Fruit fly (Drosophila melanogaster) whole organism, embryonic: ENCODE measurements around the gene Dph5.

Experiments used
- Atf6 ChIP-seq: fragments of 200-800 bp; sonication (Bioruptor generic); IDR thresholded peaks from 2 replicates; pipeline ENCODE4 v1.3.6; 2022; ENCODE audit warnings: missing biosample characterization, missing genetic modification characterization
- Bgb ChIP-seq: fragments of 200-800 bp; sonication (Bioruptor generic); IDR thresholded peaks from 2 replicates; pipeline ENCODE4 v1.3.6; 2022; ENCODE audit warnings: missing biosample characterization, missing genetic modification characterization; ENCODE audit not compliant: partially characterized antibody
- CG10147 ChIP-seq: fragments of 200-800 bp; sonication (Bioruptor generic); optimal IDR thresholded peaks from 2 replicates; lab custom pipeline; 2019; ENCODE audit warnings: missing biosample characterization, mild to moderate bottlenecking, missing genetic modification characterization, moderate library complexity
- CG10274 ChIP-seq: fragments of 200-800 bp; sonication (Bioruptor generic); optimal IDR thresholded peaks from 3 replicates; lab custom pipeline; 2017; ENCODE audit warnings: missing biosample characterization, mild to moderate bottlenecking, missing genetic modification characterization
- CG11093 ChIP-seq: fragments of 200-800 bp; sonication (Bioruptor generic); IDR thresholded peaks from 3 replicates; pipeline ENCODE4 v1.3.6; 2022; ENCODE audit warnings: missing biosample characterization, missing genetic modification characterization
- CG11560 ChIP-seq: fragments of 200-800 bp; sonication (Bioruptor generic); IDR thresholded peaks from 3 replicates; pipeline ENCODE4 v1.3.6; 2022; ENCODE audit warnings: missing biosample characterization, missing genetic modification characterization
- CG13424 ChIP-seq: fragments of 200-800 bp; sonication (Bioruptor generic); optimal IDR thresholded peaks from 2 replicates; lab custom pipeline; 2019; ENCODE audit warnings: missing biosample characterization, mild to moderate bottlenecking, missing genetic modification characterization, moderate library complexity
- CG13775 ChIP-seq: fragments of 200-800 bp; sonication (Bioruptor generic); optimal IDR thresholded peaks from 3 replicates; lab custom pipeline; 2017; ENCODE audit warnings: missing biosample characterization, mild to moderate bottlenecking, missing genetic modification characterization
- CG1529 ChIP-seq: fragments of 200-800 bp; sonication (Bioruptor generic); optimal IDR thresholded peaks from 3 replicates; lab custom pipeline; 2018; ENCODE audit warnings: missing biosample characterization, missing genetic modification characterization
- CG1603 ChIP-seq: fragments of 200-800 bp; sonication (Bioruptor generic); optimal IDR thresholded peaks from 2 replicates; lab custom pipeline; 2019; ENCODE audit warnings: missing biosample characterization, mild to moderate bottlenecking, missing genetic modification characterization, moderate library complexity
- CG17328 ChIP-seq: fragments of 200-800 bp; sonication (Bioruptor generic); IDR thresholded peaks from 2 replicates; pipeline ENCODE4 v1.3.6; 2022; ENCODE audit warnings: missing biosample characterization, missing genetic modification characterization
- CG1792 ChIP-seq: fragments of 200-800 bp; sonication (Bioruptor generic); optimal IDR thresholded peaks from 2 replicates; lab custom pipeline; 2016; ENCODE audit warnings: missing biosample characterization, missing genetic modification characterization
- CG2199 ChIP-seq: fragments of 200-800 bp; sonication (Bioruptor generic); IDR thresholded peaks from 3 replicates; pipeline ENCODE4 v1.3.6; 2022; ENCODE audit warnings: missing biosample characterization, missing genetic modification characterization
- CG31388 ChIP-seq: fragments of 200-800 bp; sonication (Bioruptor generic); optimal IDR thresholded peaks from 2 replicates; lab custom pipeline; 2016; ENCODE audit warnings: missing biosample characterization, missing genetic modification characterization
- CG31441 ChIP-seq: fragments of 200-800 bp; sonication (Bioruptor generic); IDR thresholded peaks from 2 replicates; pipeline ENCODE4 v1.3.6; 2022; ENCODE audit warnings: missing biosample characterization, missing genetic modification characterization
- CG32532 ChIP-seq: fragments of 200-800 bp; sonication (Bioruptor generic); IDR thresholded peaks from 2 replicates; pipeline ENCODE4 v1.3.6; 2022; ENCODE audit warnings: missing biosample characterization, missing genetic modification characterization
- CG3995 ChIP-seq: fragments of 200-800 bp; sonication (Bioruptor generic); optimal IDR thresholded peaks from 3 replicates; lab custom pipeline; 2016; ENCODE audit warnings: missing biosample characterization, missing genetic modification characterization
- CG43689 ChIP-seq: fragments of 200-800 bp; sonication (Bioruptor generic); IDR thresholded peaks from 2 replicates; pipeline ENCODE4 v1.3.6; 2022; ENCODE audit warnings: missing biosample characterization, missing genetic modification characterization
- CG4730 ChIP-seq: fragments of 200-800 bp; sonication (Bioruptor generic); IDR thresholded peaks from 2 replicates; pipeline ENCODE4 v1.3.6; 2022; ENCODE audit warnings: missing biosample characterization, missing genetic modification characterization
- CG6689 ChIP-seq: fragments of 200-800 bp; sonication (Bioruptor generic); IDR thresholded peaks from 2 replicates; pipeline ENCODE4 v1.3.6; 2022; ENCODE audit warnings: missing biosample characterization, missing genetic modification characterization
- CG7745 ChIP-seq: fragments of 200-800 bp; sonication (Bioruptor generic); optimal IDR thresholded peaks from 2 replicates; lab custom pipeline; 2018; ENCODE audit warnings: missing biosample characterization, mild to moderate bottlenecking, missing genetic modification characterization, moderate library complexity
- CG8388 ChIP-seq: fragments of 200-800 bp; sonication (Bioruptor generic); optimal IDR thresholded peaks from 2 replicates; lab custom pipeline; 2019; ENCODE audit warnings: missing biosample characterization, mild to moderate bottlenecking, missing genetic modification characterization, moderate library complexity
- CG8944 ChIP-seq: fragments of 200-800 bp; sonication (Bioruptor generic); optimal IDR thresholded peaks from 3 replicates; lab custom pipeline; 2016; ENCODE audit warnings: missing biosample characterization, missing genetic modification characterization
- Hmx ChIP-seq: fragments of 200-800 bp; sonication (Bioruptor generic); optimal IDR thresholded peaks from 2 replicates; lab custom pipeline; 2016; ENCODE audit warnings: missing biosample characterization, missing genetic modification characterization
- Mrtf ChIP-seq: fragments of 200-800 bp; sonication (Bioruptor generic); IDR thresholded peaks from 3 replicates; pipeline ENCODE4 v1.3.6; 2022; ENCODE audit warnings: missing biosample characterization, missing genetic modification characterization
- Neu2 ChIP-seq: fragments of 200-800 bp; sonication (Bioruptor generic); optimal IDR thresholded peaks from 3 replicates; lab custom pipeline; 2016; ENCODE audit warnings: missing biosample characterization, missing genetic modification characterization, borderline replicate concordance
- Nf-YB ChIP-seq: fragments of 200-800 bp; sonication (Bioruptor generic); optimal IDR thresholded peaks from 3 replicates; lab custom pipeline; 2019; ENCODE audit warnings: missing biosample characterization, mild to moderate bottlenecking, missing genetic modification characterization, moderate library complexity
- Nf-YC ChIP-seq: fragments of 200-800 bp; optimal IDR thresholded peaks from 3 replicates; lab custom pipeline; 2019; ENCODE audit warnings: missing biosample characterization, mild to moderate bottlenecking, missing genetic modification characterization, moderate library complexity
- Sin3A ChIP-seq: fragments of >200 bp; optimal IDR thresholded peaks from 2 replicates; lab custom pipeline; 2018
- Stat92E ChIP-seq, 3 experiments: fragments of >200 bp in 2 of 3; fragments of 200-800 bp in 1 of 3; sonication (Bioruptor generic) in 1 of 3; optimal IDR thresholded peaks; 2 replicates each; lab custom pipeline; 2017 to 2019; ENCODE audit warnings: missing biosample characterization in 3 of 3, missing genetic modification characterization in 3 of 3, mild to moderate bottlenecking in 1 of 3, moderate library complexity in 1 of 3
- TFAM ChIP-seq: fragments of 200-800 bp; sonication (Bioruptor generic); optimal IDR thresholded peaks from 2 replicates; lab custom pipeline; 2017; ENCODE audit warnings: missing biosample characterization, missing genetic modification characterization, inconsistent platforms
- ash1 ChIP-seq: fragments of 200-800 bp; sonication (Bioruptor generic); optimal IDR thresholded peaks from 2 replicates; lab custom pipeline; 2018; ENCODE audit warnings: missing biosample characterization, mild to moderate bottlenecking, missing genetic modification characterization
- corto ChIP-seq: fragments of 200-800 bp; sonication (Bioruptor generic); optimal IDR thresholded peaks from 2 replicates; lab custom pipeline; 2016; ENCODE audit warnings: missing biosample characterization, mild to moderate bottlenecking, missing genetic modification characterization, moderate library complexity
- dysf ChIP-seq: fragments of 200-800 bp; sonication (Bioruptor generic); IDR thresholded peaks from 3 replicates; pipeline ENCODE4 v1.3.6; 2022; ENCODE audit warnings: missing biosample characterization, missing genetic modification characterization
- en ChIP-seq: fragments of 200-800 bp; sonication (Bioruptor generic); optimal IDR thresholded peaks from 2 replicates; lab custom pipeline; 2016; ENCODE audit warnings: missing biosample characterization, missing genetic modification characterization
- eve ChIP-seq, 2 experiments: fragments of >200 bp; optimal IDR thresholded peaks; 2 replicates each; lab custom pipeline; 2017; ENCODE audit warnings: missing biosample characterization in 2 of 2, missing genetic modification characterization in 2 of 2
- fd64A ChIP-seq: fragments of 200-800 bp; sonication (Bioruptor generic); optimal IDR thresholded peaks from 3 replicates; lab custom pipeline; 2018; ENCODE audit warnings: missing biosample characterization, mild to moderate bottlenecking, missing genetic modification characterization
- gcm2 ChIP-seq: fragments of 200-800 bp; sonication (Bioruptor generic); optimal IDR thresholded peaks from 2 replicates; lab custom pipeline; 2016; ENCODE audit warnings: missing biosample characterization, missing genetic modification characterization
- gem ChIP-seq: fragments of 200-800 bp; sonication (Bioruptor generic); optimal IDR thresholded peaks from 2 replicates; lab custom pipeline; 2019; ENCODE audit warnings: missing biosample characterization, mild to moderate bottlenecking, missing genetic modification characterization, moderate library complexity
- gro ChIP-seq: fragments of 200-800 bp; sonication (Bioruptor generic); optimal IDR thresholded peaks from 2 replicates; lab custom pipeline; 2016; ENCODE audit warnings: missing biosample characterization, missing genetic modification characterization
- hkb ChIP-seq, 2 experiments: fragments of 200-800 bp in 1 of 2; fragments of >200 bp in 1 of 2; sonication (Bioruptor generic) in 1 of 2; IDR thresholded peaks in 1 of 2; optimal IDR thresholded peaks in 1 of 2; 2 replicates each; pipeline versions ENCODE4 v1.3.6 to Lab custom; 2017 to 2022; ENCODE audit warnings: missing biosample characterization in 1 of 2, missing genetic modification characterization in 1 of 2
- jigr1 ChIP-seq: fragments of 200-800 bp; sonication (Bioruptor generic); IDR thresholded peaks from 3 replicates; pipeline ENCODE4 v1.3.6; 2022; ENCODE audit warnings: missing biosample characterization, missing genetic modification characterization
- mirr ChIP-seq: fragments of 200-800 bp; sonication (Bioruptor generic); optimal IDR thresholded peaks from 3 replicates; lab custom pipeline; 2018; ENCODE audit warnings: missing biosample characterization, mild to moderate bottlenecking, missing genetic modification characterization
- p53 ChIP-seq: fragments of 200-800 bp; sonication (Bioruptor generic); optimal IDR thresholded peaks from 2 replicates; lab custom pipeline; 2016; ENCODE audit warnings: missing biosample characterization, missing genetic modification characterization
- pzg ChIP-seq: fragments of 200-800 bp; sonication (Bioruptor generic); optimal IDR thresholded peaks from 3 replicates; lab custom pipeline; 2018; ENCODE audit warnings: missing biosample characterization, mild to moderate bottlenecking, missing genetic modification characterization, moderate library complexity
- slp2 ChIP-seq: fragments of 200-800 bp; sonication (Bioruptor generic); optimal IDR thresholded peaks from 2 replicates; lab custom pipeline; 2016; ENCODE audit warnings: missing biosample characterization, missing genetic modification characterization
- tgo ChIP-seq: fragments of 200-800 bp; sonication (Bioruptor generic); IDR thresholded peaks from 3 replicates; pipeline ENCODE4 v1.3.6; 2022; ENCODE audit warnings: missing biosample characterization, missing genetic modification characterization
- toy ChIP-seq: fragments of 200-800 bp; sonication (Bioruptor generic); IDR thresholded peaks from 2 replicates; pipeline ENCODE4 v1.3.6; 2022; ENCODE audit warnings: missing biosample characterization, missing genetic modification characterization
- twi ChIP-seq: fragments of 200-800 bp; optimal IDR thresholded peaks from 2 replicates; lab custom pipeline; 2019; ENCODE audit warnings: missing biosample characterization, mild to moderate bottlenecking, missing genetic modification characterization, moderate library complexity

Gene Dph5

DNA sequence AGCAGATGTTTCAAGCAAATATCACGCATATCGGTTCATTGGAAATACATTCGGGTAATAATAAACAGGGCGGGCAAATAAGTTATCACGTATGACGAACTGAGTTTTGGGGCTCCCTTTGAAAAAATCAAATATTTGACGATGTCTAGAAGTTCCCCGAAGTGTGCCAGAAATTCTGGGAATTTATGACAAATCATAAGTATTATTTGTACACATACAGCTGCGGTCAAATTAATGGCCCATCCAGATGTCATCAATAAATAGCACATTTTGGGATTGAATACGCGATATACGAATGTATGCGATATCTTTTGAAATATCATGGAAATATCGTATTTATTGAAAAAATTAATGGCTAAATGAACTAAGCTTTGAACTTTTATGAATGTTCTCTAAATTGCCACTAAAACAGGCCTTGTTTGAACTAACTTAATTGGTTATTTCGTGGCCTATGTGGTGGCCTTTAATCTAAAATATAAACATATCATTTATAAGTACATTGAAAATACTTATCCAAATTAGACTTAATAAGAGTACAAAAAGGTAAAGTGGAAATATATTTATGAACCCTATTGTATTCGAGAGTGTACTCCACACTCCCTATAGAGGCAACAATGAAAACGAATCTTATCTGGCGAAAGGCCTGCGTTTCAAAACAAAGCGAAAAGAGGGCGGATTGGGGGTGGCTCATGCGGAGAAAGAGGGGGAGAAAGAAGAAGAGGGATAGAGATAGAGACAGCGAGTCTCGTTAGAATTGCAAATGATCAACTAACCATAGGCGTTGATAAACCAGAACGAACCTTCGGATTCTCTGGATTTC, 42.7 kb upstream of the Dph5 start (continued):
- TF ChIP-seq en (GFP tag; lab: Kevin White, UChicago) (no peak), CG10147 (GFP tag; lab: Kevin White, UChicago) (no peak), CG4730 (GFP tag; lab: Robert Waterston, UW) (no peak), tgo (0 out of 3 replicates have a peak, but pooled peaks have one; percentile 25), Sin3A (lab: Kevin White, UChicago) (no peak), fd64A (GFP tag; lab: Kevin White, UChicago) (no peak), gem (tag; lab: Kevin White, UChicago) (peak; percentile 77), jigr1 (GFP tag; lab: Robert Waterston, UW) (no peak), CG1529 (GFP tag; lab: Kevin White, UChicago) (peak; percentile 40), CG6689 (GFP tag; lab: Robert Waterston, UW) (peak; percentile 57), CG8944 (GFP tag; lab: Kevin White, UChicago) (no peak), CG32532 (no peak), Nf-YB (GFP tag; lab: Kevin White, UChicago) (peak; percentile 32), CG43689 (GFP tag; lab: Robert Waterston, UW) (no peak), CG1792 (no peak), mirr (GFP tag; lab: Kevin White, UChicago) (no peak), CG7745 (tag; lab: Kevin White, UChicago) (no peak), eve (GFP tag; optimal IDR thresholded peaks at IDR 0.05; lab: Kevin White, UChicago) (no peak), twi (tag; lab: Kevin White, UChicago) (peak; percentile 4), slp2 (GFP tag; lab: Kevin White, UChicago) (no peak), CG31441 (GFP tag; lab: Robert Waterston, UW) (peak; percentile 57; the same call in 1 of the 2 replicates), TFAM (GFP tag; lab: Kevin White, UChicago) (no peak), CG11560 (tag; lab: Robert Waterston, UW) (no peak), p53 (GFP tag; lab: Kevin White, UChicago) (no peak), CG2199 (GFP tag; lab: Robert Waterston, UW) (peak; percentile 72; the same call in 2 of the 3 replicates), Neu2 (GFP tag; lab: Kevin White, UChicago) (no peak), Nf-YC (tag; lab: Kevin White, UChicago) (no peak), Atf6 (no peak), Mrtf (no peak), CG1603 (tag; lab: Kevin White, UChicago) (peak; percentile 23), gro (GFP tag; lab: Kevin White, UChicago) (no peak), CG17328 (no peak), CG11093 (GFP tag; lab: Robert Waterston, UW) (0 out of 3 replicates have a peak, but pooled peaks have one; percentile 12), Stat92E (GFP tag; optimal IDR thresholded peaks at IDR 0.05; lab: Kevin White, UChicago) (peak in 1 of 3 experiments; percentile 86), CG8388 (peak; percentile 71), toy (GFP tag; lab: Robert Waterston, UW) (no peak), dysf (GFP tag; lab: Robert Waterston, UW) (no peak), ash1 (GFP tag; lab: Kevin White, UChicago) (no peak), CG13424 (tag; lab: Kevin White, UChicago) (peak; percentile 46), hkb (optimal IDR thresholded peaks at IDR 0.05; lab: Kevin White, UChicago) (no peak), hkb (GFP tag; IDR thresholded peaks at IDR 0.05; lab: Robert Waterston, UW) (no peak), Bgb (GFP tag; lab: Robert Waterston, UW) (0 out of 2 replicates have a peak, but pooled peaks have one; percentile 4), gcm2 (GFP tag; lab: Kevin White, UChicago) (no peak), CG10274 (GFP tag; lab: Kevin White, UChicago) (no peak), corto (GFP tag; lab: Kevin White, UChicago) (peak; percentile 30), Hmx (GFP tag; lab: Kevin White, UChicago) (no peak), CG13775 (GFP tag; lab: Kevin White, UChicago) (peak; percentile 54), CG3995 (GFP tag; lab: Kevin White, UChicago) (no peak), CG31388 (no peak), pzg (GFP tag; lab: Kevin White, UChicago) (no peak)
